Fruit fly (Drosophila melanogaster): ENCODE measurements around the gene mah.

mah gene

DNA sequence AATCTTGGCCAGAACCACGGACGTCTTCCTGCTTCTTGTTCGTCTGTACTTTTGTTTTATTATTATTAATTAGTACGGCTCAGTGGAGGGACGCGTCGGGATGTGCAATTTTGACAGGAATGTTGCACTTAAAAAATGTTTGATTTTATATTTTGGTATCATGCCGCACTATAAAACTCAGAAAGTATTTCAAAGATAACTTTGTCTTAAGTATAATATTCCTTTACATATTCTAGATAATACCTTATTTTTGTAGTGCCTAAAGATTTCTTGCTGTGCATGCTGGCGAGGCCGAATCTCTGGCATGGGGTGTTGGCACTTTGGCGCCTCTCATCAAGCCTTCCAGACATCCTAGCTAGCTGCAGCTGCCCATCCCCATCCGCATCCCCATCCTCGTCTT, 5.7 kb downstream of the mah start (continued):
- TF ChIP-seq CG15336 (GFP tag; IDR thresholded peaks at IDR 0.05) = no peak
- TF ChIP-seq Blimp-1 (GFP tag; optimal IDR thresholded peaks at IDR 0.05) = no peak
- TF ChIP-seq Ets96B (tag; optimal IDR thresholded peaks at IDR 0.05) = peak; percentile 71
- peak; percentile 67 for TF ChIP-seq CG6808 (GFP tag; optimal IDR thresholded peaks at IDR 0.05)

DNA sequence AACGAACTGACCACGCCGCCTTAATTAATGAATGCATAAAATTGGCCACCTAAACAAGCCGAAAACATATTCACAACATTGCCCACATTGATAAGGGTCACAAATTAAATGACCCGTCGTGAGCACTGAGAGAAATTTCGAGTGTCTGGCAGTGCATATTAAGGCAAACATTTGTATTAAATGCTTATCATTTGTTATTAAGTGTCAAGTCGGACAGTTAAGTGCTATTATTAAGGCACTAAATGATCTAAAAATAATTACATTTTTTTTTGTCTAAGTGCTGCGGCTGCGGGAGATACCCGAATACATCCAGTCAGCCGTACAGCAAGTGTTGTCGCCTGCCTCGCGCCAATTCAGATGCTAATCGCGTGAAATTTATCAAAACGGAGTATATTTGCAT, 15.0 kb downstream of the mah start:
- no peak for TF ChIP-seq net (GFP tag; optimal IDR thresholded peaks at IDR 0.05)
- TF ChIP-seq CG3032 (tag; optimal IDR thresholded peaks at IDR 0.05) = no peak
- TF ChIP-seq CG8632 (GFP tag; optimal IDR thresholded peaks at IDR 0.05) = peak; percentile 22
- TF ChIP-seq CG15336 (GFP tag; IDR thresholded peaks at IDR 0.05) = no peak
- no peak for TF ChIP-seq ss (GFP tag; optimal IDR thresholded peaks at IDR 0.05)
- no peak for TF ChIP-seq CG9139 (GFP tag; optimal IDR thresholded peaks at IDR 0.05)
- peak; percentile 60 for TF ChIP-seq esn (GFP tag; optimal IDR thresholded peaks at IDR 0.05)
- TF ChIP-seq CG1621 (tag; optimal IDR thresholded peaks at IDR 0.05) = no peak
- TF ChIP-seq Gug (GFP tag; IDR thresholded peaks at IDR 0.05) = no peak
- TF ChIP-seq dsx (GFP tag; optimal IDR thresholded peaks at IDR 0.05; ENCODE audit: poor library complexity, severe bottlenecking) = no peak
- TF ChIP-seq CG6792 (GFP tag; optimal IDR thresholded peaks at IDR 0.05) = peak; percentile 34
- peak; percentile 22 for TF ChIP-seq acj6 (GFP tag; optimal IDR thresholded peaks at IDR 0.05)
- TF ChIP-seq Eip78C (GFP tag) = peak; percentile 54
- TF ChIP-seq CG6276 (GFP tag; optimal IDR thresholded peaks at IDR 0.05) = no peak
- TF ChIP-seq fd59A (GFP tag; optimal IDR thresholded peaks at IDR 0.05) = no peak
- TF ChIP-seq CG6808 (GFP tag; optimal IDR thresholded peaks at IDR 0.05) = no peak
- peak; percentile 59 for TF ChIP-seq cyc (GFP tag; optimal IDR thresholded peaks at IDR 0.05)
- no peak for TF ChIP-seq Lpt (GFP tag; optimal IDR thresholded peaks at IDR 0.05)
- TF ChIP-seq CG11902 (GFP tag; optimal IDR thresholded peaks at IDR 0.05) = peak; percentile 23
- TF ChIP-seq Ets21C (GFP tag; optimal IDR thresholded peaks at IDR 0.05) = peak; percentile 37
- 0 out of 3 replicates have a peak, but pooled peaks have one; percentile 37 for TF ChIP-seq CG6163 (GFP tag; IDR thresholded peaks at IDR 0.05)
- TF ChIP-seq Eip93F (GFP tag; optimal IDR thresholded peaks at IDR 0.05) = no peak
- no peak for TF ChIP-seq Blimp-1 (GFP tag; optimal IDR thresholded peaks at IDR 0.05)
- TF ChIP-seq topi (GFP tag; optimal IDR thresholded peaks at IDR 0.05) = peak; percentile 53
- peak; percentile 61 for TF ChIP-seq Smox (GFP tag; optimal IDR thresholded peaks at IDR 0.05)
- peak; percentile 57 for TF ChIP-seq Sox102F (GFP tag; optimal IDR thresholded peaks at IDR 0.05)
- no peak for TF ChIP-seq CG4318 (GFP tag; optimal IDR thresholded peaks at IDR 0.05)
- TF ChIP-seq pdm3 (GFP tag; optimal IDR thresholded peaks at IDR 0.05) = peak; percentile 32
- TF ChIP-seq CG10631 (GFP tag; optimal IDR thresholded peaks at IDR 0.05) = no peak
- TF ChIP-seq CG31627 (GFP tag; optimal IDR thresholded peaks at IDR 0.05) = peak; percentile 63
- TF ChIP-seq achi (GFP tag; optimal IDR thresholded peaks at IDR 0.05) = peak; percentile 27
- no peak for TF ChIP-seq Hr38 (GFP tag; optimal IDR thresholded peaks at IDR 0.05)
- no peak for TF ChIP-seq spab (GFP tag; optimal IDR thresholded peaks at IDR 0.05)
- peak; percentile 38 for TF ChIP-seq vri (GFP tag; optimal IDR thresholded peaks at IDR 0.05)
- no peak for TF ChIP-seq CG6854 (GFP tag; optimal IDR thresholded peaks at IDR 0.05)
- TF ChIP-seq CG32006 (GFP tag; optimal IDR thresholded peaks at IDR 0.05) = no peak
- no peak for TF ChIP-seq CG8119 (GFP tag; IDR thresholded peaks at IDR 0.05)
- peak; percentile 80 for TF ChIP-seq svp (GFP tag)
- TF ChIP-seq Hr39 (GFP tag; optimal IDR thresholded peaks at IDR 0.05) = peak; percentile 65
- peak; percentile 32 for TF ChIP-seq OdsH (GFP tag; optimal IDR thresholded peaks at IDR 0.05)
- TF ChIP-seq Sox14 (GFP tag; optimal IDR thresholded peaks at IDR 0.05) = peak; percentile 22
- TF ChIP-seq Sox15 (GFP tag; optimal IDR thresholded peaks at IDR 0.05) = no peak
- no peak for TF ChIP-seq Eip75B (GFP tag; optimal IDR thresholded peaks at IDR 0.05)
- peak; percentile 42 for TF ChIP-seq CG3919 (GFP tag; optimal IDR thresholded peaks at IDR 0.05)
- TF ChIP-seq CG8319 (GFP tag; optimal IDR thresholded peaks at IDR 0.05) = no peak
- TF ChIP-seq CG11762 (GFP tag; optimal IDR thresholded peaks at IDR 0.05; ENCODE audit: insufficient read depth) = no peak
- peak; percentile 70 for TF ChIP-seq Met (GFP tag; optimal IDR thresholded peaks at IDR 0.05)
- TF ChIP-seq CG11294 (GFP tag; IDR thresholded peaks at IDR 0.05) = no peak
- no peak for TF ChIP-seq CG10669 (GFP tag; optimal IDR thresholded peaks at IDR 0.05)
- no peak for TF ChIP-seq Ets96B (tag; optimal IDR thresholded peaks at IDR 0.05)
